Worm (Caenorhabditis elegans) whole organism, L4 larva: Measurements from ENCODE around the gene cwf-19L2.

ENCODE experiments used
- D1046.2 ChIP-seq: fragments of 200-800 bp; sonication (Bioruptor generic); IDR thresholded peaks from 2 replicates; pipeline ENCODE4 v1.3.6; 2022; ENCODE audit warnings: missing genetic modification characterization, missing compliant biosample characterization
- F26F4.8 ChIP-seq: fragments of 200-800 bp; sonication (Bioruptor generic); conservative IDR thresholded peaks from 2 replicates; pipeline ENCODE4 v1.3.6; 2022; ENCODE audit warnings: missing genetic modification characterization, missing compliant biosample characterization
- F44E2.7 ChIP-seq: fragments of 200-800 bp; sonication (Bioruptor generic); IDR thresholded peaks from 2 replicates; pipeline ENCODE4 v2.1.2; 2022; ENCODE audit warnings: missing genetic modification characterization, missing compliant biosample characterization
- F49E8.2 ChIP-seq: sonication (generic microtip); optimal IDR thresholded peaks from 2 replicates; lab custom pipeline; 2016; ENCODE audit warnings: missing compliant biosample characterization, mild to moderate bottlenecking, missing genetic modification characterization, borderline replicate concordance
- R02D3.7 ChIP-seq: fragments of 150-350 bp; sonication (generic microtip); optimal IDR thresholded peaks from 3 replicates; lab custom pipeline; 2014; ENCODE audit warnings: missing biosample characterization, missing genetic modification characterization
- Y48G9A.11 ChIP-seq: fragments of 200-800 bp; sonication (Bioruptor generic); IDR thresholded peaks from 2 replicates; pipeline ENCODE4 v1.3.6; 2022; ENCODE audit warnings: missing genetic modification reagents, missing genetic modification characterization, missing compliant biosample characterization
- ZK546.5 ChIP-seq, 2 experiments: sonication (generic microtip); optimal IDR thresholded peaks; 2 replicates each; lab custom pipeline; 2017; ENCODE audit warnings: missing biosample characterization in 2 of 2, missing genetic modification characterization in 2 of 2
- aha-1 ChIP-seq: fragments of 150-350 bp; peaks from one replicate; lab custom pipeline; 2014; ENCODE audit warnings: missing biosample characterization, missing genetic modification characterization
- aly-2 ChIP-seq: sonication (generic microtip); optimal IDR thresholded peaks from 2 replicates; lab custom pipeline; 2018; ENCODE audit warnings: missing biosample characterization, missing genetic modification characterization
- ama-1 ChIP-seq: fragments of 150-350 bp; optimal IDR thresholded peaks from 2 replicates; lab custom pipeline; 2014; ENCODE audit warnings: inconsistent platforms, mixed read lengths
- ceh-44 ChIP-seq: fragments of 200-800 bp; sonication (Bioruptor generic); IDR thresholded peaks from 2 replicates; pipeline ENCODE4 v1.3.6; 2022; ENCODE audit warnings: missing genetic modification reagents, missing genetic modification characterization, missing compliant biosample characterization
- ceh-82 ChIP-seq: sonication (generic microtip); optimal IDR thresholded peaks from 2 replicates; lab custom pipeline; 2017; ENCODE audit warnings: missing biosample characterization, missing genetic modification characterization
- daf-8 ChIP-seq: fragments of 200-800 bp; sonication (Bioruptor generic); IDR thresholded peaks from 2 replicates; pipeline ENCODE4 v1.3.6; 2022; ENCODE audit warnings: missing genetic modification characterization, missing compliant biosample characterization
- dmd-6 ChIP-seq: fragments of 200-800 bp; sonication (Bioruptor generic); IDR thresholded peaks from 2 replicates; pipeline ENCODE4 v1.3.6; 2022; ENCODE audit warnings: missing genetic modification reagents, missing genetic modification characterization, missing compliant biosample characterization
- duxl-1 ChIP-seq: sonication (generic microtip); optimal IDR thresholded peaks from 2 replicates; lab custom pipeline; 2016; ENCODE audit warnings: mild to moderate bottlenecking, missing genetic modification characterization, moderate library complexity, missing compliant biosample characterization; ENCODE audit not compliant: poor library complexity
- dve-1 ChIP-seq: sonication (generic microtip); optimal IDR thresholded peaks from 2 replicates; lab custom pipeline; 2017; ENCODE audit warnings: antibody characterized with exemption, mild to moderate bottlenecking, missing genetic modification characterization, missing compliant biosample characterization; ENCODE audit not compliant: insufficient read depth
- egl-43 ChIP-seq: fragments of 200-800 bp; sonication (Bioruptor generic); IDR thresholded peaks from 2 replicates; pipeline ENCODE4 v1.3.6; 2022; ENCODE audit warnings: missing genetic modification reagents, missing genetic modification characterization, missing compliant biosample characterization
- fos-1 ChIP-seq: fragments of 150-350 bp; optimal IDR thresholded peaks from 2 replicates; lab custom pipeline; 2014; ENCODE audit warnings: missing biosample characterization, missing genetic modification characterization
- gei-8 ChIP-seq: fragments of 200-800 bp; sonication (Bioruptor generic); optimal IDR thresholded peaks from 2 replicates; lab custom pipeline; 2018; ENCODE audit warnings: mild to moderate bottlenecking, missing genetic modification characterization, missing compliant biosample characterization
- hif-1 ChIP-seq, 2 experiments: sonication (generic microtip); optimal IDR thresholded peaks; 2 replicates each; lab custom pipeline; 2016 to 2017; ENCODE audit warnings: missing compliant biosample characterization in 2 of 2, missing genetic modification characterization in 2 of 2, missing genetic modification reagents in 2 of 2, missing genotype in 2 of 2, mild to moderate bottlenecking in 1 of 2
- hlh-30 ChIP-seq: sonication (generic microtip); optimal IDR thresholded peaks from 2 replicates; lab custom pipeline; 2017; ENCODE audit warnings: antibody characterized with exemption, mild to moderate bottlenecking, missing genetic modification characterization, missing compliant biosample characterization; ENCODE audit not compliant: insufficient read depth
- hmg-1.1 ChIP-seq: fragments of 200-800 bp; sonication (Bioruptor generic); IDR thresholded peaks from 2 replicates; pipeline ENCODE4 v1.3.6; 2022; ENCODE audit warnings: missing genetic modification reagents, missing genetic modification characterization, missing compliant biosample characterization
- lin-13 ChIP-seq: fragments of 150-350 bp; optimal IDR thresholded peaks from 2 replicates; lab custom pipeline; 2014; ENCODE audit warnings: missing biosample characterization, missing genetic modification reagents, missing genetic modification characterization
- mdl-1 ChIP-seq, 2 experiments: fragments of 150-350 bp in 1 of 2; sonication (generic microtip) in 1 of 2; optimal IDR thresholded peaks; 2 replicates each; lab custom pipeline; 2014 to 2017; ENCODE audit warnings: missing biosample characterization in 2 of 2, missing genetic modification characterization in 2 of 2
- mep-1 ChIP-seq: fragments of 150-350 bp; sonication (generic microtip); optimal IDR thresholded peaks from 3 replicates; lab custom pipeline; 2014; ENCODE audit warnings: missing biosample characterization, missing genetic modification characterization
- mes-2 ChIP-seq: sonication (generic microtip); optimal IDR thresholded peaks from 2 replicates; lab custom pipeline; 2016; ENCODE audit warnings: missing genotype, mild to moderate bottlenecking, missing genetic modification characterization, missing compliant biosample characterization; ENCODE audit not compliant: poor library complexity, severe bottlenecking
- mxl-3 ChIP-seq: fragments of 200-800 bp; sonication (Bioruptor generic); optimal IDR thresholded peaks from 2 replicates; lab custom pipeline; 2018; ENCODE audit warnings: mild to moderate bottlenecking, missing genetic modification characterization, missing compliant biosample characterization
- nhr-102 ChIP-seq: sonication (generic microtip); optimal IDR thresholded peaks from 2 replicates; lab custom pipeline; 2016; ENCODE audit warnings: mild to moderate bottlenecking, missing genetic modification characterization, moderate library complexity, missing compliant biosample characterization
- nhr-237 ChIP-seq: sonication (generic microtip); optimal IDR thresholded peaks from 2 replicates; lab custom pipeline; 2017; ENCODE audit warnings: missing biosample characterization, missing genetic modification characterization
- nhr-25 ChIP-seq: sonication (generic microtip); optimal IDR thresholded peaks from 2 replicates; lab custom pipeline; 2017; ENCODE audit warnings: missing genetic modification characterization, mild to moderate bottlenecking, missing compliant biosample characterization, antibody characterized with exemption, moderate library complexity, borderline replicate concordance; ENCODE audit not compliant: insufficient read depth
- nhr-28 ChIP-seq: fragments of 150-350 bp; optimal IDR thresholded peaks from 2 replicates; lab custom pipeline; 2014; ENCODE audit warnings: missing biosample characterization, missing genetic modification characterization
- nhr-42 ChIP-seq: fragments of 200-800 bp; sonication (Bioruptor generic); IDR thresholded peaks from 2 replicates; pipeline ENCODE4 v1.3.6; 2022; ENCODE audit warnings: missing genetic modification characterization, missing compliant biosample characterization
- nhr-48 ChIP-seq: sonication (generic microtip); optimal IDR thresholded peaks from 2 replicates; lab custom pipeline; 2016; ENCODE audit warnings: mild to moderate bottlenecking, missing genetic modification characterization, missing compliant biosample characterization
- nhr-76 ChIP-seq: fragments of 150-350 bp; optimal IDR thresholded peaks from 2 replicates; lab custom pipeline; 2014; ENCODE audit warnings: missing biosample characterization, missing genetic modification characterization
- saeg-2 ChIP-seq: fragments of 200-800 bp; sonication (Bioruptor generic); IDR thresholded peaks from 2 replicates; pipeline ENCODE4 v1.3.6; 2022; ENCODE audit warnings: missing genetic modification reagents, missing genetic modification characterization, missing compliant biosample characterization
- sdz-12 ChIP-seq: fragments of 200-800 bp; sonication (Bioruptor generic); optimal IDR thresholded peaks from 2 replicates; lab custom pipeline; 2018; ENCODE audit warnings: mild to moderate bottlenecking, missing genetic modification characterization, missing compliant biosample characterization
- skn-1 ChIP-seq: fragments of 150-350 bp; optimal IDR thresholded peaks from 2 replicates; lab custom pipeline; 2014; ENCODE audit warnings: missing biosample characterization, missing genetic modification characterization
- snpc-4 ChIP-seq: fragments of 150-350 bp; optimal IDR thresholded peaks from 2 replicates; lab custom pipeline; 2014; ENCODE audit warnings: missing biosample characterization, missing genetic modification characterization
- spr-3 ChIP-seq: fragments of 200-800 bp; sonication (Bioruptor generic); optimal IDR thresholded peaks from 2 replicates; lab custom pipeline; 2018; ENCODE audit warnings: mild to moderate bottlenecking, missing genetic modification characterization, missing compliant biosample characterization
- tra-1 ChIP-seq: fragments of 200-800 bp; sonication (Bioruptor generic); IDR thresholded peaks from 2 replicates; pipeline ENCODE4 v1.3.6; 2022; ENCODE audit warnings: missing genetic modification reagents, missing genetic modification characterization, missing compliant biosample characterization
- unc-39 ChIP-seq: sonication (generic microtip); optimal IDR thresholded peaks from 2 replicates; lab custom pipeline; 2017; ENCODE audit warnings: missing biosample characterization, missing genetic modification characterization
- unc-62 ChIP-seq, 3 experiments: fragments of 150-350 bp in 1 of 3; sonication (generic microtip); optimal IDR thresholded peaks in 2 of 3; peaks in 1 of 3; 1 replicate in 1 of 3; 2 replicates in 2 of 3; lab custom pipeline; 2014 to 2017; ENCODE audit warnings: missing biosample characterization in 3 of 3, missing genetic modification characterization in 3 of 3, missing genetic modification reagents in 3 of 3, missing genotype in 1 of 3
- zfp-2 ChIP-seq: sonication (generic microtip); optimal IDR thresholded peaks from 2 replicates; lab custom pipeline; 2016; ENCODE audit warnings: mild to moderate bottlenecking, missing genetic modification characterization, missing compliant biosample characterization
- zfp-3 ChIP-seq: fragments of 200-800 bp; sonication (Bioruptor generic); conservative IDR thresholded peaks from 2 replicates; pipeline ENCODE4 v1.3.6; 2022; ENCODE audit warnings: missing genetic modification reagents, missing genetic modification characterization, missing compliant biosample characterization
- ztf-11 ChIP-seq: fragments of 150-350 bp; optimal IDR thresholded peaks from 2 replicates; lab custom pipeline; 2014; ENCODE audit warnings: missing biosample characterization, missing genetic modification characterization
- ztf-7 ChIP-seq: fragments of 150-350 bp; optimal IDR thresholded peaks from 2 replicates; lab custom pipeline; 2014; ENCODE audit warnings: missing biosample characterization, missing genetic modification characterization

cwf-19L2 gene

ce11 chrIII:7298045-7298444, 4.6 kb downstream of the cwf-19L2 start:
- TF ChIP-seq R02D3.7 (tag; lab: Kevin White, UChicago) (no peak), ama-1 (lab: Kevin White, UChicago) (peak; percentile 78), ceh-82 (no peak), Y48G9A.11 (no peak)

ce11 chrIII:7299466-7299865, 6.0 kb downstream of the cwf-19L2 start, which contains the start of the genes B0361.14 and B0361.9:
Gene B0361.14, minus strand, starts transcription at chrIII:7299531.
Gene B0361.9, minus strand, starts transcription at chrIII:7299631.
- TF ChIP-seq spr-3 (GFP tag; lab: Kevin White, UChicago) (no peak), hlh-30 (tag; lab: Kevin White, UChicago) (no peak), aly-2 (tag; lab: Kevin White, UChicago) (no peak), F49E8.2 (no peak), ztf-7 (no peak), zfp-3 (GFP tag; lab: Robert Waterston, UW) (no peak), nhr-28 (tag; lab: Kevin White, UChicago) (peak; percentile 27), nhr-102 (tag; lab: Kevin White, UChicago) (no peak), egl-43 (GFP tag; lab: Robert Waterston, UW) (no peak), gei-8 (no peak), unc-39 (tag; lab: Kevin White, UChicago) (no peak), ZK546.5 (tag; optimal IDR thresholded peaks at IDR 0.05; lab: Kevin White, UChicago) (no peak), mdl-1 (tag; optimal IDR thresholded peaks at IDR 0.05; lab: Kevin White, UChicago) (peak in 1 of 2 experiments; percentile 14), sdz-12 (GFP tag; lab: Kevin White, UChicago) (no peak), hmg-1.1 (GFP tag; lab: Robert Waterston, UW) (0 out of 2 replicates have a peak, but pooled peaks have one; percentile 19), F26F4.8 (no peak), saeg-2 (GFP tag; lab: Robert Waterston, UW) (no peak), aha-1 (peak; percentile 71), nhr-76 (no peak), skn-1 (tag; lab: Kevin White, UChicago) (no peak), nhr-42 (GFP tag; lab: Robert Waterston, UW) (no peak), duxl-1 (tag; lab: Kevin White, UChicago) (no peak), lin-13 (no peak), mxl-3 (GFP tag; lab: Kevin White, UChicago) (peak; percentile 11), nhr-48 (tag; lab: Kevin White, UChicago) (no peak), tra-1 (GFP tag; lab: Robert Waterston, UW) (no peak), ztf-11 (tag; lab: Kevin White, UChicago) (no peak), F44E2.7 (GFP tag; lab: Robert Waterston, UW) (no peak), nhr-25 (tag; lab: Kevin White, UChicago) (peak; percentile 80), ceh-44 (GFP tag; lab: Robert Waterston, UW) (no peak), dmd-6 (GFP tag; lab: Robert Waterston, UW) (no peak), nhr-237 (tag; lab: Kevin White, UChicago) (no peak), D1046.2 (no peak), mep-1 (tag; lab: Kevin White, UChicago) (no peak), mes-2 (peak; percentile 27), dve-1 (tag; lab: Kevin White, UChicago) (no peak), unc-62 (GFP tag; optimal IDR thresholded peaks at IDR 0.05 in 1 of 2; lab: Kevin White, UChicago) (no peak), unc-62 (tag; optimal IDR thresholded peaks at IDR 0.05; lab: Kevin White, UChicago) (no peak), daf-8 (no peak), hif-1 (tag; optimal IDR thresholded peaks at IDR 0.05; lab: Kevin White, UChicago) (no peak), snpc-4 (tag; lab: Kevin White, UChicago) (no peak), fos-1 (no peak), zfp-2 (tag; lab: Kevin White, UChicago) (no peak)
- TF ChIP-seq, all 104 proteins: peak for 7
